Fruit fly (Drosophila melanogaster): ENCODE data around the gene sina.

DNA sequence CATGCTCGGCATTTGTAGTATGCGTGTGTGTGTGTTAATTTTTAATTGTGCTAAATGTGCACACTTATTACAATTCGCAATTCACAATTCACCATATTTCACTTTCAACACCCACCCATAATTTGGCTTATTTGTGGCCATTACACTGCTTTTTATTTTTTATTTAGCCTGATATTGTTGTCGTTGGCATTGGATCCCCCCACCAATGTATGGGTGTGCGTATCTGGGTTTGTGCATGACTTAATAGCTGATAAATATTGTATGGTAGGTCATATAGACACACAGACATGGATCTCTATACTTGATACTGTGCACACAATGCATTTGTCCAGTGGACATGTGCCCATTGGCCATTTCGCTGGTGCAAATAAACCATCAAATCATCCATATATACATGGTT lies 20.1 kb downstream of the sina start:
- TF ChIP-seq Dll (optimal IDR thresholded peaks at IDR 0.05): no peak
- no peak for TF ChIP-seq pan (optimal IDR thresholded peaks at IDR 0.05)
